Worm (Caenorhabditis elegans) whole organism, L1 larva: Measurements from ENCODE around the gene W10D9.3.

Source experiments
- mdl-1 ChIP-seq, 2 experiments: fragments of 150-350 bp; optimal IDR thresholded peaks; 2 replicates each; lab custom pipeline; 2014 to 2017; ENCODE audit warnings: missing biosample characterization in 2 of 2, missing genetic modification characterization in 2 of 2, inconsistent platforms in 1 of 2
- nhr-237 ChIP-seq: fragments of 150-350 bp; optimal IDR thresholded peaks from 2 replicates; lab custom pipeline; 2014; ENCODE audit warnings: missing biosample characterization, missing genetic modification characterization
- nhr-28 ChIP-seq: fragments of 150-350 bp; optimal IDR thresholded peaks from 2 replicates; lab custom pipeline; 2014; ENCODE audit warnings: missing biosample characterization, missing genetic modification characterization
- nhr-71 ChIP-seq: sonication (generic microtip); optimal IDR thresholded peaks from 2 replicates; lab custom pipeline; 2016; ENCODE audit warnings: mild to moderate bottlenecking, missing genetic modification characterization, moderate library complexity, missing compliant biosample characterization
- rnt-1 ChIP-seq: sonication (generic microtip); optimal IDR thresholded peaks from 2 replicates; lab custom pipeline; 2016; ENCODE audit warnings: mild to moderate bottlenecking, missing genetic modification characterization, moderate library complexity, missing compliant biosample characterization
- ztf-11 ChIP-seq, 2 experiments: sonication (generic microtip); optimal IDR thresholded peaks; 2 replicates each; lab custom pipeline; 2016 to 2017; ENCODE audit warnings: missing genetic modification characterization in 2 of 2, missing biosample characterization in 1 of 2, missing compliant biosample characterization in 1 of 2

DNA sequence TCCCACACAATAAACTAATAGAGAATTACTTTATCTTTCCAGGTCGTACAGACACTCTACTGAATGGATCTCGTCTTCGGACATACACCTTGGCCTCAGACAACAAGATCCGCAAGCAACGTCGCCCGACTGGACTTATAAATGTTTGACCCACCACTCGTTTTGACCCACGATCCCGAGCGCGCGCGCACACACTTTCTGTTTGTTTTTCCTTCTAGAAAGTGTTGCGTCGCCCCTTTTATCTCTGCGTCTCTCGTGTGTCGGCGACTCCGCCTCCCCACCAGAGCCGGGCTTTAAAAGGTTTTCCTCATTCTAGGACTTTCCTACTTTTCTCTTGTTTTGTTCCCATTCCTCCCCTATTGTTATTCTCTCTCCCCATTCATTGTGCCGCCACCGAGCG, 23.5 kb downstream of the W10D9.3 start:
- TF ChIP-seq rnt-1 (tag; lab: Kevin White, UChicago) (no peak), nhr-237 (no peak), nhr-28 (no peak), ztf-11 (tag; optimal IDR thresholded peaks at IDR 0.05; lab: Kevin White, UChicago) (no peak), nhr-71 (tag; lab: Kevin White, UChicago) (no peak), mdl-1 (tag; optimal IDR thresholded peaks at IDR 0.05; lab: Kevin White, UChicago) (no peak)
